Fruit fly (Drosophila melanogaster) whole organism, wandering third instar larva: Measurements from ENCODE around the gene Dr.

Experiments
- Abd-B ChIP-seq: fragments of >200 bp; optimal IDR thresholded peaks from 2 replicates; lab custom pipeline; 2017; ENCODE audit warnings: missing biosample characterization, missing genetic modification characterization
- CG32264 ChIP-seq: fragments of 200-800 bp; sonication (Bioruptor generic); optimal IDR thresholded peaks from 2 replicates; lab custom pipeline; 2016; ENCODE audit warnings: missing biosample characterization, missing genetic modification characterization
- CrebA ChIP-seq: fragments of 200-800 bp; sonication (Bioruptor generic); optimal IDR thresholded peaks from 2 replicates; lab custom pipeline; 2016; ENCODE audit warnings: missing biosample characterization, mild to moderate bottlenecking, missing genetic modification characterization, borderline replicate concordance
- Dfd ChIP-seq: fragments of >200 bp; optimal IDR thresholded peaks from 2 replicates; lab custom pipeline; 2017; ENCODE audit warnings: missing biosample characterization, missing genetic modification characterization
- Dif ChIP-seq: fragments of 200-275, 200-300 bp; sonication (Bioruptor generic); optimal IDR thresholded peaks from 2 replicates; lab custom pipeline; 2018; ENCODE audit warnings: missing biosample characterization, missing genetic modification characterization; ENCODE audit not compliant: partially characterized antibody
- HLH106 ChIP-seq: fragments of 200-800 bp; optimal IDR thresholded peaks from 3 replicates; lab custom pipeline; 2019; ENCODE audit warnings: missing biosample characterization, mild to moderate bottlenecking, missing genetic modification characterization, moderate library complexity
- Hr78 ChIP-seq: fragments of >200 bp; optimal IDR thresholded peaks from 2 replicates; lab custom pipeline; 2017; ENCODE audit warnings: missing biosample characterization, missing genetic modification characterization
- Hr83 ChIP-seq: fragments of 200-300 bp; sonication (Bioruptor generic); optimal IDR thresholded peaks from 2 replicates; lab custom pipeline; 2016; ENCODE audit warnings: missing biosample characterization, mild to moderate bottlenecking, missing genetic modification characterization, moderate library complexity; ENCODE audit not compliant: poor library complexity, severe bottlenecking
- Jra ChIP-seq: sonication (Bioruptor generic); optimal IDR thresholded peaks from 2 replicates; lab custom pipeline; 2016; ENCODE audit warnings: missing biosample characterization, missing genetic modification characterization
- Mio ChIP-seq: sonication (Bioruptor generic); optimal IDR thresholded peaks from 2 replicates; lab custom pipeline; 2016; ENCODE audit warnings: missing biosample characterization, missing genetic modification characterization
- Myc ChIP-seq: fragments of >200 bp; optimal IDR thresholded peaks from 2 replicates; lab custom pipeline; 2017
- N ChIP-seq: fragments of >200 bp; optimal IDR thresholded peaks from 2 replicates; lab custom pipeline; 2018; ENCODE audit warnings: missing biosample characterization, missing external identifiers, missing genetic modification characterization
- OdsH ChIP-seq: fragments of 200-800 bp; sonication (Bioruptor generic); optimal IDR thresholded peaks from 2 replicates; lab custom pipeline; 2016; ENCODE audit warnings: missing biosample characterization, mild to moderate bottlenecking, missing genetic modification characterization
- Sp1 ChIP-seq: fragments of 200-800 bp; sonication (Bioruptor generic); optimal IDR thresholded peaks from 3 replicates; lab custom pipeline; 2019; ENCODE audit warnings: missing biosample characterization, mild to moderate bottlenecking, missing genetic modification characterization, moderate library complexity
- Vsx2 ChIP-seq: fragments of 200-300, 225-300 bp; sonication (Bioruptor generic); optimal IDR thresholded peaks from 2 replicates; lab custom pipeline; 2018; ENCODE audit warnings: missing biosample characterization, missing genetic modification characterization; ENCODE audit not compliant: partially characterized antibody
- br ChIP-seq: fragments of 200-800 bp; sonication (Bioruptor generic); optimal IDR thresholded peaks from 2 replicates; lab custom pipeline; 2016; ENCODE audit warnings: missing biosample characterization, missing genetic modification characterization
- brk ChIP-seq: fragments of 200-800 bp; sonication (Bioruptor generic); optimal IDR thresholded peaks from 2 replicates; lab custom pipeline; 2016; ENCODE audit warnings: missing biosample characterization, mild to moderate bottlenecking, missing genetic modification characterization
- dl ChIP-seq, 2 experiments: fragments of 175-275, 200-275 bp in 1 of 2; fragments of 200-275 bp in 1 of 2; sonication (Bioruptor generic); optimal IDR thresholded peaks; lab custom pipeline; 2018; ENCODE audit warnings: mild to moderate bottlenecking in 2 of 2, missing biosample characterization in 2 of 2, missing genetic modification characterization in 2 of 2, moderate library complexity in 2 of 2; ENCODE audit not compliant: partially characterized antibody in 2 of 2, insufficient read depth in 1 of 2
- dmrt93B ChIP-seq: fragments of 200-800 bp; sonication (Bioruptor generic); optimal IDR thresholded peaks from 2 replicates; lab custom pipeline; 2018; ENCODE audit warnings: missing biosample characterization, mild to moderate bottlenecking, missing genetic modification characterization
- dsf ChIP-seq: sonication (Bioruptor generic); optimal IDR thresholded peaks from 2 replicates; lab custom pipeline; 2016; ENCODE audit warnings: missing biosample characterization, missing genetic modification characterization, borderline replicate concordance
- ey ChIP-seq: fragments of 200-800 bp; sonication (Bioruptor generic); optimal IDR thresholded peaks from 2 replicates; lab custom pipeline; 2016; ENCODE audit warnings: missing biosample characterization, missing genetic modification characterization
- foxo ChIP-seq, 2 experiments: fragments of 200-800 bp; sonication (Bioruptor generic); optimal IDR thresholded peaks; 2 replicates in 1 of 2; 3 replicates in 1 of 2; lab custom pipeline; 2016 to 2017; ENCODE audit warnings: missing biosample characterization in 2 of 2, missing genetic modification characterization in 2 of 2
- fru ChIP-seq: fragments of 200-800 bp; sonication (Bioruptor generic); optimal IDR thresholded peaks from 3 replicates; lab custom pipeline; 2016; ENCODE audit warnings: missing biosample characterization, mild to moderate bottlenecking, missing genetic modification characterization
- h ChIP-seq: fragments of 200-800 bp; sonication (Bioruptor generic); optimal IDR thresholded peaks from 3 replicates; lab custom pipeline; 2016; ENCODE audit warnings: missing biosample characterization, mild to moderate bottlenecking, missing genetic modification characterization
- jim ChIP-seq: fragments of 175-275, 200-325 bp; sonication (Bioruptor generic); optimal IDR thresholded peaks from 2 replicates; lab custom pipeline; 2016; ENCODE audit warnings: missing biosample characterization, mild to moderate bottlenecking, missing genetic modification characterization
- pan ChIP-seq: fragments of >200 bp; optimal IDR thresholded peaks from 2 replicates; lab custom pipeline; 2017
- psq ChIP-seq: fragments of 200-800 bp; sonication (Bioruptor generic); optimal IDR thresholded peaks from 3 replicates; lab custom pipeline; 2017; ENCODE audit warnings: missing biosample characterization, mild to moderate bottlenecking, missing genetic modification characterization, moderate library complexity
- rgr ChIP-seq: fragments of 200-800 bp; sonication (Bioruptor generic); optimal IDR thresholded peaks from 3 replicates; lab custom pipeline; 2016; ENCODE audit warnings: missing biosample characterization, mild to moderate bottlenecking, missing genetic modification characterization
- sage ChIP-seq: fragments of 200-800 bp; sonication (Bioruptor generic); optimal IDR thresholded peaks from 2 replicates; lab custom pipeline; 2016; ENCODE audit warnings: missing biosample characterization, mild to moderate bottlenecking, missing genetic modification characterization
- tai ChIP-seq: sonication (Bioruptor generic); optimal IDR thresholded peaks from 2 replicates; lab custom pipeline; 2016; ENCODE audit warnings: missing biosample characterization, missing genetic modification characterization
- usp ChIP-seq: fragments of >200 bp; optimal IDR thresholded peaks from 2 replicates; lab custom pipeline; 2017; ENCODE audit warnings: missing biosample characterization, missing genetic modification characterization
- woc ChIP-seq: sonication (Bioruptor generic); optimal IDR thresholded peaks from 2 replicates; lab custom pipeline; 2016; ENCODE audit warnings: missing biosample characterization, mild to moderate bottlenecking, missing genetic modification characterization

Dr gene

dm6 chr3R:29522164-29522563 lies 34.0 kb upstream of the Dr start:
- no peak for TF ChIP-seq OdsH (GFP tag; lab: Kevin White, UChicago)
- TF ChIP-seq h (GFP tag; lab: Kevin White, UChicago): peak; percentile 57
- no peak for TF ChIP-seq Hr78
- TF ChIP-seq Sp1: peak; percentile 44
- TF ChIP-seq rgr (GFP tag; lab: Kevin White, UChicago): peak; percentile 7
- TF ChIP-seq psq (GFP tag; lab: Kevin White, UChicago): peak; percentile 0
- TF ChIP-seq br (GFP tag; lab: Kevin White, UChicago): peak; percentile 10
- peak in 1 of 2 experiments; percentile 64 for TF ChIP-seq foxo (GFP tag; optimal IDR thresholded peaks at IDR 0.05; lab: Kevin White, UChicago)
- TF ChIP-seq brk (GFP tag; lab: Kevin White, UChicago): peak; percentile 9
- no peak for TF ChIP-seq CrebA (GFP tag; lab: Kevin White, UChicago)
- peak; percentile 5 for TF ChIP-seq ey (GFP tag; lab: Kevin White, UChicago)
- peak; percentile 28 for TF ChIP-seq fru
- TF ChIP-seq HLH106 (tag; lab: Kevin White, UChicago): peak; percentile 54
- TF ChIP-seq Vsx2 (GFP tag; lab: Kevin White, UChicago): no peak
- TF ChIP-seq dmrt93B (GFP tag; lab: Kevin White, UChicago): peak; percentile 10
- TF ChIP-seq pan (lab: Kevin White, UChicago): no peak

dm6 chr3R:29523978-29524775 lies 32.0 kb upstream of the Dr start:
- TF ChIP-seq Hr78 (no peak), rgr (GFP tag; lab: Kevin White, UChicago) (no peak), br (GFP tag; lab: Kevin White, UChicago) (no peak), Dif (GFP tag; lab: Kevin White, UChicago) (no peak), N (GFP tag; lab: Kevin White, UChicago) (no peak), foxo (GFP tag; optimal IDR thresholded peaks at IDR 0.05; lab: Kevin White, UChicago) (no peak), pan (lab: Kevin White, UChicago) (no peak), dsf (GFP tag; lab: Kevin White, UChicago) (no peak), fru (no peak), h (GFP tag; lab: Kevin White, UChicago) (no peak), OdsH (GFP tag; lab: Kevin White, UChicago) (no peak), dmrt93B (GFP tag; lab: Kevin White, UChicago) (no peak), jim (GFP tag; lab: Kevin White, UChicago) (no peak), CG32264 (GFP tag; lab: Kevin White, UChicago) (no peak), ey (GFP tag; lab: Kevin White, UChicago) (no peak), Dfd (GFP tag; lab: Kevin White, UChicago) (no peak), Jra (GFP tag; lab: Kevin White, UChicago) (no peak), usp (GFP tag; lab: Kevin White, UChicago) (no peak), psq (GFP tag; lab: Kevin White, UChicago) (no peak)

dm6 chr3R:29526565-29526964 lies 29.6 kb upstream of the Dr start:
- peak; percentile 89 for TF ChIP-seq Vsx2 (GFP tag; lab: Kevin White, UChicago)
- no peak for TF ChIP-seq fru
- no peak for TF ChIP-seq Mio (GFP tag; lab: Kevin White, UChicago)
- TF ChIP-seq CG32264 (GFP tag; lab: Kevin White, UChicago): no peak
- TF ChIP-seq dl (GFP tag; optimal IDR thresholded peaks at IDR 0.05; lab: Kevin White, UChicago; ENCODE audit: insufficient read depth in 1 of 2, partially characterized antibody in 2 of 2): peak in 1 of 2 experiments; percentile 9
- TF ChIP-seq Dif (GFP tag; lab: Kevin White, UChicago): peak; percentile 77

dm6 chr3R:29538436-29538835 lies 17.8 kb upstream of the Dr start:
- TF ChIP-seq woc (GFP tag; lab: Kevin White, UChicago) (peak; percentile 54), rgr (GFP tag; lab: Kevin White, UChicago) (peak; percentile 60), br (GFP tag; lab: Kevin White, UChicago) (peak; percentile 60), Myc (no peak), Abd-B (GFP tag; lab: Kevin White, UChicago) (no peak), Hr78 (no peak), HLH106 (tag; lab: Kevin White, UChicago) (peak; percentile 68), tai (GFP tag; lab: Kevin White, UChicago) (no peak), Hr83 (GFP tag; lab: Kevin White, UChicago) (no peak), foxo (GFP tag; optimal IDR thresholded peaks at IDR 0.05; lab: Kevin White, UChicago) (peak in 1 of 2 experiments; percentile 69), Dfd (GFP tag; lab: Kevin White, UChicago) (no peak), jim (GFP tag; lab: Kevin White, UChicago) (no peak), Vsx2 (GFP tag; lab: Kevin White, UChicago) (no peak), CG32264 (GFP tag; lab: Kevin White, UChicago) (peak; percentile 21), OdsH (GFP tag; lab: Kevin White, UChicago) (peak; percentile 62), Sp1 (peak; percentile 57), psq (GFP tag; lab: Kevin White, UChicago) (peak; percentile 53), dmrt93B (GFP tag; lab: Kevin White, UChicago) (peak; percentile 33), sage (GFP tag; lab: Kevin White, UChicago) (peak; percentile 50), ey (GFP tag; lab: Kevin White, UChicago) (peak; percentile 71), Dif (GFP tag; lab: Kevin White, UChicago) (no peak), fru (peak; percentile 63), h (GFP tag; lab: Kevin White, UChicago) (peak; percentile 82), brk (GFP tag; lab: Kevin White, UChicago) (no peak)
- TF ChIP-seq, all 38 proteins: peak for 14
